Worm (Caenorhabditis elegans) whole organism, L4 larva: ENCODE results near the gene R13A1.3.

Source experiments
- D1046.2 ChIP-seq: fragments of 200-800 bp; sonication (Bioruptor generic); IDR thresholded peaks from 2 replicates; pipeline ENCODE4 v1.3.6; 2022; ENCODE audit warnings: missing genetic modification characterization, missing compliant biosample characterization
- Y75B8A.6 ChIP-seq: fragments of 200-800 bp; sonication (Bioruptor generic); IDR thresholded peaks from 2 replicates; pipeline ENCODE4 v1.3.6; 2022; ENCODE audit warnings: missing genetic modification reagents, missing genetic modification characterization, missing compliant biosample characterization
- daf-8 ChIP-seq: fragments of 200-800 bp; sonication (Bioruptor generic); IDR thresholded peaks from 2 replicates; pipeline ENCODE4 v1.3.6; 2022; ENCODE audit warnings: missing genetic modification characterization, missing compliant biosample characterization
- fkh-10 ChIP-seq: fragments of 150-350 bp; optimal IDR thresholded peaks from 2 replicates; lab custom pipeline; 2014; ENCODE audit warnings: missing biosample characterization, missing genetic modification reagents, missing genetic modification characterization
- jun-1 ChIP-seq: fragments of 150-350 bp; optimal IDR thresholded peaks from 2 replicates; lab custom pipeline; 2014; ENCODE audit warnings: missing biosample characterization, missing genetic modification reagents, missing genetic modification characterization
- nhr-111 ChIP-seq: fragments of 200-800 bp; sonication (Bioruptor generic); optimal IDR thresholded peaks from 2 replicates; lab custom pipeline; 2018; ENCODE audit warnings: mild to moderate bottlenecking, missing genetic modification characterization, missing compliant biosample characterization
- nhr-25 ChIP-seq: sonication (generic microtip); optimal IDR thresholded peaks from 2 replicates; lab custom pipeline; 2017; ENCODE audit warnings: missing genetic modification characterization, mild to moderate bottlenecking, missing compliant biosample characterization, antibody characterized with exemption, moderate library complexity, borderline replicate concordance; ENCODE audit not compliant: insufficient read depth
- nhr-6 ChIP-seq: fragments of 150-350 bp; optimal IDR thresholded peaks from 2 replicates; lab custom pipeline; 2014; ENCODE audit warnings: missing biosample characterization, missing genetic modification characterization
- pqm-1 ChIP-seq: sonication (generic microtip); optimal IDR thresholded peaks from 2 replicates; lab custom pipeline; 2017; ENCODE audit warnings: missing biosample characterization, missing genetic modification characterization
- unc-130 ChIP-seq: sonication (generic microtip); optimal IDR thresholded peaks from 2 replicates; lab custom pipeline; 2016; ENCODE audit warnings: missing genetic modification reagents, missing genetic modification characterization, missing compliant biosample characterization
- unc-62 ChIP-seq, 3 experiments: fragments of 150-350 bp in 1 of 3; sonication (generic microtip); optimal IDR thresholded peaks in 2 of 3; peaks in 1 of 3; 1 replicate in 1 of 3; 2 replicates in 2 of 3; lab custom pipeline; 2014 to 2017; ENCODE audit warnings: missing biosample characterization in 3 of 3, missing genetic modification characterization in 3 of 3, missing genetic modification reagents in 3 of 3, missing genotype in 1 of 3

DNA sequence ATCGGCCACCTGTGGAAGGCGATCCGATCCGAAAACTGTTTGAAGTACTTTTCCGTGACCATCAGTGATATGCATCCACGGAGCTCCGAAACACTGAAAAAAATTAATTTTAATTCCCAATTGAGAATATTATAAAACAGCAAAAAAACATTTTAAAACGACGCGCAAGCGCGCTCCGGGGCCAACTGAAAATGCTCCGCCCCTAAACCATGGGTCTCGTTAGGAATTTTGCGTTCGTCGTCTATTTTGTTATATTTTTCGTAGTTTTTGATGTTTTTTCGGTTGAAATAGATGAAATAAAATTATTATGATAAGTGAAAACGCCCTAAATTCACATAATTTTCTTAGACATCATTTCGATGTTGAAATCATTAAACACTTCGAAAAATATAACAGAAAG, 36.8 kb downstream of the R13A1.3 start:
- TF ChIP-seq Y75B8A.6 (GFP tag; lab: Robert Waterston, UW) (no peak), unc-130 (GFP tag; lab: Kevin White, UChicago) (no peak), nhr-111 (GFP tag; lab: Kevin White, UChicago) (no peak), unc-62 (GFP tag; optimal IDR thresholded peaks at IDR 0.05 in 1 of 2; lab: Kevin White, UChicago) (no peak), unc-62 (tag; optimal IDR thresholded peaks at IDR 0.05; lab: Kevin White, UChicago) (no peak), jun-1 (tag; lab: Kevin White, UChicago) (peak; percentile 24), nhr-25 (tag; lab: Kevin White, UChicago) (no peak), daf-8 (GFP tag; lab: Robert Waterston, UW) (no peak), pqm-1 (no peak), D1046.2 (GFP tag; lab: Robert Waterston, UW) (no peak), fkh-10 (GFP tag; lab: Kevin White, UChicago) (no peak), nhr-6 (tag; lab: Kevin White, UChicago) (no peak)
